Fruit fly (Drosophila melanogaster) whole organism, embryonic: ENCODE measurements around the gene mRpS11.
A peak's percentile ranks its signal among the peaks of the same experiment; 100 is the strongest.

Experiments used
- Adf1 ChIP-seq: fragments of 200-800 bp; sonication (Bioruptor generic); IDR thresholded peaks from 2 replicates; pipeline ENCODE4 v1.3.6; 2022; ENCODE audit warnings: missing biosample characterization, missing genetic modification characterization
- CG13894 ChIP-seq: fragments of 200-800 bp; sonication (Bioruptor generic); optimal IDR thresholded peaks from 3 replicates; lab custom pipeline; 2018; ENCODE audit warnings: missing biosample characterization, mild to moderate bottlenecking, missing genetic modification characterization, moderate library complexity
- CG17361 ChIP-seq: fragments of 200-800 bp; sonication (Bioruptor generic); IDR thresholded peaks from 3 replicates; pipeline ENCODE4 v1.3.6; 2022; ENCODE audit warnings: missing biosample characterization, missing genetic modification characterization
- CG2678 ChIP-seq: fragments of 200-800 bp; sonication (Bioruptor generic); optimal IDR thresholded peaks from 3 replicates; lab custom pipeline; 2019; ENCODE audit warnings: missing biosample characterization, mild to moderate bottlenecking, missing genetic modification characterization, moderate library complexity
- CG31441 ChIP-seq: fragments of 200-800 bp; sonication (Bioruptor generic); IDR thresholded peaks from 2 replicates; pipeline ENCODE4 v1.3.6; 2022; ENCODE audit warnings: missing biosample characterization, missing genetic modification characterization
- CG6175 ChIP-seq: fragments of 200-800 bp; sonication (Bioruptor generic); IDR thresholded peaks from 3 replicates; pipeline ENCODE4 v1.3.6; 2022; ENCODE audit warnings: missing biosample characterization, missing genetic modification characterization
- CG6254 ChIP-seq: fragments of 200-800 bp; sonication (Bioruptor generic); optimal IDR thresholded peaks from 3 replicates; lab custom pipeline; 2017; ENCODE audit warnings: mild to moderate bottlenecking, missing biosample characterization, missing genetic modification reagents, missing genetic modification characterization
- CG7357 ChIP-seq: fragments of 200-800 bp; sonication (Bioruptor generic); IDR thresholded peaks from 3 replicates; pipeline ENCODE4 v1.3.6; 2022; ENCODE audit warnings: missing biosample characterization, missing genetic modification characterization
- CG7839 ChIP-seq: fragments of 200-800 bp; sonication (Bioruptor generic); optimal IDR thresholded peaks from 3 replicates; lab custom pipeline; 2018; ENCODE audit warnings: missing biosample characterization, mild to moderate bottlenecking, missing genetic modification characterization, moderate library complexity
- CG8281 ChIP-seq: fragments of 200-800 bp; sonication (Bioruptor generic); optimal IDR thresholded peaks from 2 replicates; lab custom pipeline; 2018; ENCODE audit warnings: missing biosample characterization, mild to moderate bottlenecking, missing genetic modification characterization, moderate library complexity
- CG9215 ChIP-seq: fragments of 200-800 bp; sonication (Bioruptor generic); IDR thresholded peaks from 2 replicates; pipeline ENCODE4 v1.3.6; 2022; ENCODE audit warnings: missing biosample characterization, missing genetic modification characterization
- CrebB ChIP-seq: fragments of 200-800 bp; sonication (Bioruptor generic); optimal IDR thresholded peaks from 3 replicates; lab custom pipeline; 2018; ENCODE audit warnings: missing biosample characterization, mild to moderate bottlenecking, missing genetic modification characterization
- Dek ChIP-seq: fragments of 200-800 bp; sonication (Bioruptor generic); optimal IDR thresholded peaks from 3 replicates; lab custom pipeline; 2019; ENCODE audit warnings: missing biosample characterization, mild to moderate bottlenecking, missing genetic modification characterization, moderate library complexity
- Dfd ChIP-seq, 2 experiments: fragments of >200 bp; optimal IDR thresholded peaks; 2 replicates each; lab custom pipeline; 2017; ENCODE audit warnings: missing biosample characterization in 2 of 2, missing genetic modification characterization in 2 of 2
- Dip3 ChIP-seq: fragments of 200-800 bp; sonication (Bioruptor generic); optimal IDR thresholded peaks from 3 replicates; lab custom pipeline; 2016; ENCODE audit warnings: missing biosample characterization, missing genetic modification characterization
- Hr51 ChIP-seq, 2 experiments: fragments of 200-800 bp; sonication (Bioruptor generic); optimal IDR thresholded peaks; 2 replicates in 1 of 2; 3 replicates in 1 of 2; lab custom pipeline; 2016 to 2018; ENCODE audit warnings: missing biosample characterization in 2 of 2, missing genetic modification characterization in 2 of 2, mild to moderate bottlenecking in 1 of 2, moderate library complexity in 1 of 2
- Oli ChIP-seq: fragments of 200-800 bp; sonication (Bioruptor generic); optimal IDR thresholded peaks from 2 replicates; lab custom pipeline; 2018; ENCODE audit warnings: missing biosample characterization, mild to moderate bottlenecking, missing genetic modification characterization, moderate library complexity
- Opbp ChIP-seq: fragments of 200-800 bp; sonication (Bioruptor generic); IDR thresholded peaks from 3 replicates; pipeline ENCODE4 v1.3.6; 2022; ENCODE audit warnings: missing biosample characterization, missing genetic modification characterization; ENCODE audit not compliant: partially characterized antibody
- Poxn ChIP-seq: fragments of 200-800 bp; sonication (Bioruptor generic); IDR thresholded peaks from 2 replicates; pipeline ENCODE4 v1.3.6; 2022; ENCODE audit warnings: missing biosample characterization, missing genetic modification characterization
- Sox102F ChIP-seq: fragments of 200-800 bp; sonication (Bioruptor generic); optimal IDR thresholded peaks from 2 replicates; lab custom pipeline; 2018; ENCODE audit warnings: missing biosample characterization, mild to moderate bottlenecking, missing genetic modification characterization, moderate library complexity
- chinmo ChIP-seq: fragments of 200-800 bp; sonication (Bioruptor generic); IDR thresholded peaks from 4 replicates; pipeline ENCODE4 v1.3.6; 2022; ENCODE audit warnings: missing biosample characterization, missing genetic modification characterization; ENCODE audit not compliant: partially characterized antibody
- ci ChIP-seq: fragments of 200-800 bp; sonication (Bioruptor generic); IDR thresholded peaks from 3 replicates; pipeline ENCODE4 v1.3.6; 2022; ENCODE audit warnings: missing biosample characterization, missing genetic modification characterization
- crol ChIP-seq: fragments of 200-800 bp; sonication (Bioruptor generic); IDR thresholded peaks from 2 replicates; pipeline ENCODE4 v1.3.6; 2022; ENCODE audit warnings: missing biosample characterization, missing genetic modification characterization
- dmrt99B ChIP-seq: fragments of 200-800 bp; sonication (Bioruptor generic); optimal IDR thresholded peaks from 2 replicates; lab custom pipeline; 2018; ENCODE audit warnings: missing biosample characterization, mild to moderate bottlenecking, missing genetic modification characterization, moderate library complexity
- dysf ChIP-seq: fragments of 200-800 bp; sonication (Bioruptor generic); IDR thresholded peaks from 3 replicates; pipeline ENCODE4 v1.3.6; 2022; ENCODE audit warnings: missing biosample characterization, missing genetic modification characterization
- fu2 ChIP-seq: fragments of 200-800 bp; sonication (Bioruptor generic); optimal IDR thresholded peaks from 2 replicates; lab custom pipeline; 2016; ENCODE audit warnings: missing biosample characterization, missing genetic modification characterization
- gem ChIP-seq: fragments of 200-800 bp; sonication (Bioruptor generic); optimal IDR thresholded peaks from 2 replicates; lab custom pipeline; 2019; ENCODE audit warnings: missing biosample characterization, mild to moderate bottlenecking, missing genetic modification characterization, moderate library complexity
- inv ChIP-seq: fragments of 200-800 bp; sonication (Bioruptor generic); IDR thresholded peaks from 2 replicates; pipeline ENCODE4 v1.3.6; 2022; ENCODE audit warnings: missing biosample characterization, missing genetic modification characterization; ENCODE audit not compliant: partially characterized antibody
- jing ChIP-seq: fragments of 200-800 bp; sonication (Bioruptor generic); optimal IDR thresholded peaks from 2 replicates; lab custom pipeline; 2018; ENCODE audit warnings: missing biosample characterization, mild to moderate bottlenecking, missing genetic modification characterization
- lab ChIP-seq: fragments of 200-800 bp; sonication (Bioruptor generic); optimal IDR thresholded peaks from 3 replicates; lab custom pipeline; 2017; ENCODE audit warnings: missing biosample characterization, missing genetic modification characterization, mild to moderate bottlenecking, moderate library complexity, missing genetic modification reagents
- peb ChIP-seq: fragments of 200-800 bp; sonication (Bioruptor generic); IDR thresholded peaks from 2 replicates; pipeline ENCODE4 v1.3.6; 2022; ENCODE audit warnings: missing biosample characterization, missing genetic modification characterization
- repo ChIP-seq: fragments of 200-800 bp; sonication (Bioruptor generic); optimal IDR thresholded peaks from 2 replicates; lab custom pipeline; 2016; ENCODE audit warnings: missing biosample characterization, missing genetic modification characterization
- rib ChIP-seq: fragments of 200-800 bp; sonication (Bioruptor generic); IDR thresholded peaks from 2 replicates; pipeline ENCODE4 v1.3.6; 2022; ENCODE audit warnings: missing biosample characterization, missing genetic modification characterization
- sens ChIP-seq: fragments of 200-800 bp; sonication (Bioruptor generic); peaks from one replicate; lab custom pipeline; 2016; ENCODE audit warnings: missing biosample characterization, missing genetic modification characterization
- sug ChIP-seq: fragments of 200-800 bp; optimal IDR thresholded peaks from 2 replicates; lab custom pipeline; 2019; ENCODE audit warnings: missing biosample characterization, mild to moderate bottlenecking, missing genetic modification characterization, moderate library complexity
- yki ChIP-seq: fragments of >200 bp; optimal IDR thresholded peaks from 3 replicates; lab custom pipeline; 2018

mRpS11 gene

DNA sequence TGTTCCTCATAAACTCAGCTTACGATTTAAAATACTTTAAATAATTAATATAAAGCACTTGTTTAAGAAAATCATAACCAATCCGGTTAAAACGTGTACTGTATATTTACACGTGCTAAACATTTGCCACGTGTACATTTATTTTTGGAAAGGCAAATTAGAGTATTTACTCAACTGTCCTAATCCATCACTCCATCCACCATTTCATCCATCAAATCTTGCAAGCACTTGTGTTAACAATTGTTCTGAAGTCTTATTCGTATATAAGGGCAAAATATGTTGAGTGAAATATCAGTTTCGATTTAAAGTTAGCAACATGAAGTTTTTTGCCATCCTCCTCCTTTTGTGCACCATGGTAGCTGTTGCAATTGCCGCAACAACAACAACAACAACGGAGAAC lies 48.7 kb downstream of the mRpS11 start, which contains the start of gene CG42779:
Gene CG42779, plus strand, starts transcription at position 301 of the 400 bp plus-strand sequence.
- peak; percentile 14 for TF ChIP-seq lab (GFP tag; lab: Kevin White, UChicago)
- no peak for TF ChIP-seq jing
- TF ChIP-seq Dek (tag; lab: Kevin White, UChicago): no peak
- TF ChIP-seq repo (GFP tag; lab: Kevin White, UChicago): no peak
- TF ChIP-seq Poxn (GFP tag; lab: Robert Waterston, UW): no peak

- no peak for TF ChIP-seq inv (GFP tag; lab: Robert Waterston, UW)
- peak; percentile 88; the same call in 3 of the 4 replicates for TF ChIP-seq chinmo (GFP tag; lab: Robert Waterston, UW)
- no peak for TF ChIP-seq Oli (tag; lab: Kevin White, UChicago)
- TF ChIP-seq Hr51 (GFP tag; optimal IDR thresholded peaks at IDR 0.05; lab: Kevin White, UChicago): peak in 1 of 2 experiments; percentile 40
- no peak for TF ChIP-seq yki (lab: Kevin White, UChicago)
- no peak for TF ChIP-seq Dfd (GFP tag; optimal IDR thresholded peaks at IDR 0.05; lab: Kevin White, UChicago)
- TF ChIP-seq CG6175 (GFP tag; lab: Robert Waterston, UW): peak; percentile 87
- TF ChIP-seq Opbp (GFP tag; lab: Robert Waterston, UW): no peak
- no peak for TF ChIP-seq Dip3 (GFP tag; lab: Kevin White, UChicago)
- TF ChIP-seq sug (tag; lab: Kevin White, UChicago): no peak
- no peak for TF ChIP-seq peb (GFP tag; lab: Robert Waterston, UW)
- TF ChIP-seq Adf1 (GFP tag; lab: Robert Waterston, UW): peak; percentile 73
- TF ChIP-seq CG13894 (tag; lab: Kevin White, UChicago): no peak
- TF ChIP-seq CG2678 (tag; lab: Kevin White, UChicago): peak; percentile 14
- peak; percentile 95 for TF ChIP-seq CG8281
- peak; percentile 31 for TF ChIP-seq gem
- no peak for TF ChIP-seq ci
- TF ChIP-seq sens (GFP tag; lab: Kevin White, UChicago): peak; percentile 5
- no peak for TF ChIP-seq fu2
- TF ChIP-seq dysf: 0 out of 3 replicates have a peak, but pooled peaks have one; percentile 10
- peak; percentile 91 for TF ChIP-seq crol (GFP tag; lab: Robert Waterston, UW)
- peak; percentile 18 for TF ChIP-seq Sox102F (GFP tag; lab: Kevin White, UChicago)
- 0 out of 3 replicates have a peak, but pooled peaks have one; percentile 14 for TF ChIP-seq CG17361 (GFP tag; lab: Robert Waterston, UW)
- peak; percentile 24; the same call in 1 of the 2 replicates for TF ChIP-seq rib (GFP tag; lab: Robert Waterston, UW)
- no peak for TF ChIP-seq CrebB
- no peak for TF ChIP-seq CG6254
- no peak for TF ChIP-seq CG9215 (GFP tag; lab: Robert Waterston, UW)
- 0 out of 2 replicates have a peak, but pooled peaks have one; percentile 37 for TF ChIP-seq CG31441 (GFP tag; lab: Robert Waterston, UW)
- no peak for TF ChIP-seq CG7357 (GFP tag; lab: Robert Waterston, UW)
- peak; percentile 27 for TF ChIP-seq dmrt99B
- TF ChIP-seq CG7839 (tag; lab: Kevin White, UChicago): peak; percentile 7
- TF ChIP-seq, all 482 proteins: peak for 16
Observed at dm6 chr3R:17122796-17123504, 50.4 kb downstream of the mRpS11 start.
